Worm (Caenorhabditis elegans): ENCODE data around the gene zipt-13.

Gene zipt-13

DNA sequence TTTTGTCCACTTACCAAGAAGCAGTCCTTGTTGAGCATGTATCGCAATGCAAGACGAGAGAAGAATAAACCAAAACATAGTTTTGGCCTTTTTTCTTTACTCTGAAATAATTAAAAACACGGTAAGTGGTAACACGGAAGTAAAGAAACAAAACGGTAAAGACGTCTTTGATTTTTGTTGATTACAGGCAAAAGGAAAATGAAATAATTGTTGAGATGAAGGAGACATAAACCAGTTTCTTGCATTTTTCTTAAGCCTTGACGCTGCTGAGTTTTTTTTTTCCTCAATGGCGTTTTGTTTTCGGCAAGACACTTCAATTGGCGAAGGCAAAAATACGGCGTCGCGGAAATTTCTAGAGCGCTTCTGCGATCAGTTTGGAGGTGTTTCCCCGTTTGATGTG lies at the start of gene zipt-13:
Gene zipt-13, minus strand, starts transcription at position 101 of the 400 bp plus-strand sequence.
- TF ChIP-seq ztf-29 (GFP tag; IDR thresholded peaks at IDR 0.05) (no peak), cog-1 (tag; optimal IDR thresholded peaks at IDR 0.05) (no peak), flt-1 (GFP tag; IDR thresholded peaks at IDR 0.05) (no peak), tab-1 (GFP tag; IDR thresholded peaks at IDR 0.05) (no peak), ref-1 (GFP tag; conservative IDR thresholded peaks at IDR 0.05) (no peak), klf-2 (GFP tag; conservative IDR thresholded peaks at IDR 0.05) (no peak), ztf-23 (GFP tag; IDR thresholded peaks at IDR 0.05) (no peak), med-1 (GFP tag; optimal IDR thresholded peaks at IDR 0.05; ENCODE audit: insufficient read depth) (no peak), T22C8.4 (GFP tag; IDR thresholded peaks at IDR 0.05) (no peak)

DNA sequence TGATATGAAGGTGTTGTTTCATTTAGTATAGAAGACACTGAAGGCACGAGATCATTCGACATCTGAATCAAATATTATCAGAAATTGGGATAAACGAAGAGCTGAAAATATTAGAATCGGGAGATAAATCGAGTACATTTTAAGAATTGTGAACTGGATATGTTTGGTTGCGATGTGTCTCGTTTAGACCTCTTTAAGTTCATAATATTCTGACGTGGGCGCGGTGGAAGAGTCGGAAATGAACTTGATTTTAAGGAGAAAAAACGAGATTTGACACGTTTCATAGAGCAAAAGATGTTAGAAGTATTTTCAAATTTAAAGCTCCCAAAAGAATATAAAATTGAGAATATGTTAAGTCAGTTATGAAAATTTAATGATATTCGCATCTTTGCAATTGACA lies 48.9 kb upstream of the zipt-13 start, which contains the start of gene npr-6:
Gene npr-6, minus strand, starts transcription at position 101 of the 400 bp plus-strand sequence.
- no peak for TF ChIP-seq ref-1 (GFP tag; conservative IDR thresholded peaks at IDR 0.05)
- TF ChIP-seq klf-2 (GFP tag; conservative IDR thresholded peaks at IDR 0.05), result no peak
- no peak for TF ChIP-seq ztf-29 (GFP tag; IDR thresholded peaks at IDR 0.05)

DNA sequence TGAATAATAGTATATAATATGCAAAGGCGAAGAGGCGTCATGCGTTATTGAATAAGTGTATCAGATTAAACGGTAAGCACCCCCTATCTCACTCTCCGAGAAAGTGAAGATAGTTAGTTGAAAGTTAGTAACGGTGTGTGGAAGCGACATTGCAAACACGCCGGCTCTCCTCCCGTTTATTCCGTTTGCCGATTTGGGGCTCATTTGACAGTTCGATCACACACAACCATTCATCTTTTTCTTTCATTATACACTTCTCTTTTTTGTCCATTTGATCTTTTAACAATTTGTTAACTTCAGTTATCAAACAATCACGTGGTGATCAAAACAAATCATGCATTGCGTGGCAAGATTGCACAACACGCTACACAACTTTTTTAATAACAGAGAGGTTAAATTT lies 42.6 kb upstream of the zipt-13 start, which contains the start of gene slc-9B.1:
Gene slc-9B.1, plus strand, starts transcription at position 301 of the 400 bp plus-strand sequence.
- TF ChIP-seq flt-1 (GFP tag; IDR thresholded peaks at IDR 0.05) (no peak), ztf-29 (GFP tag; IDR thresholded peaks at IDR 0.05) (no peak), tab-1 (GFP tag; IDR thresholded peaks at IDR 0.05) (no peak), ztf-23 (GFP tag; IDR thresholded peaks at IDR 0.05) (no peak), ref-1 (GFP tag; conservative IDR thresholded peaks at IDR 0.05) (no peak), med-1 (GFP tag; optimal IDR thresholded peaks at IDR 0.05; ENCODE audit: insufficient read depth) (no peak), T22C8.4 (GFP tag; IDR thresholded peaks at IDR 0.05) (no peak), cog-1 (tag; optimal IDR thresholded peaks at IDR 0.05) (no peak), klf-2 (GFP tag; conservative IDR thresholded peaks at IDR 0.05) (no peak)

DNA sequence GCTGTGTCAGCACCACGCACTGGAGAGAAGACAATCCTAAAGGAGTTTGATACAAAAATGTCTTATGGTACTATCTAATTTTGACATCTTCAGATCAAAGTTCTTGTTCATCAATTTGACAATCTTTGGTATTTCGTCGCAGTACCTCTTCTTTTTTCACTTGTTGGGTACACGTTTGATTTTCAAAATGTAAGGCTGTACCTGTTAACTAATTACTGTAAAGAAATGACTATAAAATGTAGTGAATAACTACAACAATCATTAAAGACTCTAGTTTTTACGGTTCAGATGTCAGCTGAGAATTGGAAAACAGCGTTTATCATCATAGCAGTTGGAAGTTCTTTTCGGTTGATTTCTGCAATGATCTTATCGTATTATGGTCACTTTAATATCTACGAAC lies 40.4 kb upstream of the zipt-13 start:
- TF ChIP-seq cog-1 (tag; optimal IDR thresholded peaks at IDR 0.05), result no peak
- TF ChIP-seq flt-1 (GFP tag; IDR thresholded peaks at IDR 0.05), result no peak
- no peak for TF ChIP-seq ztf-23 (GFP tag; IDR thresholded peaks at IDR 0.05)
- no peak for TF ChIP-seq T22C8.4 (GFP tag; IDR thresholded peaks at IDR 0.05)
- no peak for TF ChIP-seq ztf-29 (GFP tag; IDR thresholded peaks at IDR 0.05)
- no peak for TF ChIP-seq ref-1 (GFP tag; conservative IDR thresholded peaks at IDR 0.05)
- TF ChIP-seq med-1 (GFP tag; optimal IDR thresholded peaks at IDR 0.05; ENCODE audit: insufficient read depth), result no peak
- no peak for TF ChIP-seq tab-1 (GFP tag; IDR thresholded peaks at IDR 0.05)
- no peak for TF ChIP-seq klf-2 (GFP tag; conservative IDR thresholded peaks at IDR 0.05)

DNA sequence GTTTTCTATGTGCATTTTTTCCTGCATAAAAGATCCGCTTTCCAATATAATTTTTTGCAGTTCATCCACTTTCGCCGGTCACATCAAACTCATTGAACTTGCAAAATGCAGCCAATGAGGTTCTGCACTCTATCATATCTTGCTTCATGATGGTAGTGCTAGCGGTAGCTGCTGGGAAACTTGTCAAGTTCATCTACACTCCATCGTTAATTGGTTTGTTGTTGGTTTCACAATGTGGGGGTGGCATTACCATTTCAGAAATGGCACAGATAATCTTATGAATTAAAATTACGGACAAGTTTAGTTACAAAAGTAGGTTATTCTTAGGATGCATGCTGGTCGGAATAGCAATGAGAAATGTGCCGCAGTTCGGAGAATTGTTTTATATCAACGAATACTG lies 37.7 kb upstream of the zipt-13 start:
- TF ChIP-seq tab-1 (GFP tag; IDR thresholded peaks at IDR 0.05), result no peak
- TF ChIP-seq klf-2 (GFP tag; conservative IDR thresholded peaks at IDR 0.05), result no peak
- TF ChIP-seq ztf-29 (GFP tag; IDR thresholded peaks at IDR 0.05), result no peak
- TF ChIP-seq med-1 (GFP tag; optimal IDR thresholded peaks at IDR 0.05; ENCODE audit: insufficient read depth), result no peak
- no peak for TF ChIP-seq cog-1 (tag; optimal IDR thresholded peaks at IDR 0.05)
- TF ChIP-seq ztf-23 (GFP tag; IDR thresholded peaks at IDR 0.05), result no peak
- TF ChIP-seq T22C8.4 (GFP tag; IDR thresholded peaks at IDR 0.05), result no peak
- TF ChIP-seq flt-1 (GFP tag; IDR thresholded peaks at IDR 0.05), result no peak
- no peak for TF ChIP-seq ref-1 (GFP tag; conservative IDR thresholded peaks at IDR 0.05)

DNA sequence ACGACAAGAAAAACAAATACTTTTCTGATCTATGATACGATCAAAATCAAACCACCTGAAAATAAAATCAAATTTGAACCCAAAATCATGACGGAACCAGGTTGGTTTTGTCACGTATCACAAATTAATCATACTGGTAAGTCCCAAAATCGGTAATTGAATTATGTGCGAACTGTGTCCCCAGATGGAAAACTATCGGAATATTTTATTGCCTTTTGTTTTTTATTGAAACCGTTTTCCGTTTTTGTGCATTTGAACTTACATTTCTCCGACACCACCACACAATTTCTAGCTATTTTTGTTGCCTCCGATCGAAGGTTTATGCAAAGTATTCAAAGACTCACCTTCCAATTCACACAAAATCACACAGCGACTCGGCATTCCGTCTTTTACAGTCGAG lies 36.6 kb upstream of the zipt-13 start, which contains the start of gene F41E7.2:
Gene F41E7.2, plus strand, starts transcription at position 301 of the 400 bp plus-strand sequence.
- TF ChIP-seq med-1 (GFP tag; optimal IDR thresholded peaks at IDR 0.05; ENCODE audit: insufficient read depth) (no peak), cog-1 (tag; optimal IDR thresholded peaks at IDR 0.05) (no peak), klf-2 (GFP tag; conservative IDR thresholded peaks at IDR 0.05) (no peak), tab-1 (GFP tag; IDR thresholded peaks at IDR 0.05) (no peak), T22C8.4 (GFP tag; IDR thresholded peaks at IDR 0.05) (no peak), ref-1 (GFP tag; conservative IDR thresholded peaks at IDR 0.05) (no peak), flt-1 (GFP tag; IDR thresholded peaks at IDR 0.05) (no peak), ztf-23 (GFP tag; IDR thresholded peaks at IDR 0.05) (no peak), ztf-29 (GFP tag; IDR thresholded peaks at IDR 0.05) (no peak)

DNA sequence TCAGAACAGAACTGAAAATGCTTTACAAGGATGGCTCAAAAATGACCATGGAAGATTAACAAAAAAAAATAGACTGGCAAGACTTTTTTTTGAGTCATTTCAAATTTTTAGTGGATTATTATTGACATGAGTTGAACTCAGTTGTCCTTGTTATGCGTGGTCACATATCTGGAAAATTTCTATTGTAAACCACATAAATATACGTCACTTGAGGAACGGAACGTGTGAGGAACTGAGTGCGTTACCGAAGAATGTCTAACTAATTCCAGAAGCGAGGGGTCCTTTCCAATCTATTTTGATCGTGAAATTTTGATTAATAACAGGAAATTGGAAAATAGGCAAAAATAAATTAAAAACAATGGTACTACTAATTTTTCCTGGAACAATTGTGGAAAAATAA lies 25.6 kb upstream of the zipt-13 start:
- TF ChIP-seq klf-2 (GFP tag; conservative IDR thresholded peaks at IDR 0.05) (no peak), ref-1 (GFP tag; conservative IDR thresholded peaks at IDR 0.05) (no peak), flt-1 (GFP tag; IDR thresholded peaks at IDR 0.05) (no peak), ztf-29 (GFP tag; IDR thresholded peaks at IDR 0.05) (no peak), cog-1 (tag; optimal IDR thresholded peaks at IDR 0.05) (no peak), med-1 (GFP tag; optimal IDR thresholded peaks at IDR 0.05; ENCODE audit: insufficient read depth) (no peak), ztf-23 (GFP tag; IDR thresholded peaks at IDR 0.05) (no peak), T22C8.4 (GFP tag; IDR thresholded peaks at IDR 0.05) (no peak), tab-1 (GFP tag; IDR thresholded peaks at IDR 0.05) (no peak)

DNA sequence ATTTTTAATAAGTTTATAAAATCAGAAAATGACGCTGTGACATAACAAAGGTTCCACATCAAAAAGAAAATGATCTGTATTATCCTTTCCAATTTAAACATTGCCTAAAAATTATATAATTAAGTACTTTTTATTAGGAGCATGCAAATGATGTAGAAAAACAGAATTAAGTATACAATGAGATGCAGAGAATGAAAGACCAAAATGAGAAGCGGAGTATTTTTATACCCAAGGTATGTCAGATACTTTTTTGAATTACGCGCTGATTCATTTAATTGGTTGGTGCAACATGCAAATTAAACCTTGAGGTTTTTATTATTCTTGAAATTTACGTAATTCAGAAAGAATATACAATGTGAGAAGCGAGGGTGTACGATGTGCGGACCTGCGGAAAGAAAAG lies 23.3 kb upstream of the zipt-13 start, which contains the start of gene C32A9.1:
Gene C32A9.1, minus strand, starts transcription at position 101 of the 400 bp plus-strand sequence.
- TF ChIP-seq ztf-29 (GFP tag; IDR thresholded peaks at IDR 0.05) (no peak), med-1 (GFP tag; optimal IDR thresholded peaks at IDR 0.05; ENCODE audit: insufficient read depth) (no peak), ref-1 (GFP tag; conservative IDR thresholded peaks at IDR 0.05) (no peak), T22C8.4 (GFP tag; IDR thresholded peaks at IDR 0.05) (no peak), tab-1 (GFP tag; IDR thresholded peaks at IDR 0.05) (no peak), klf-2 (GFP tag; conservative IDR thresholded peaks at IDR 0.05) (no peak), flt-1 (GFP tag; IDR thresholded peaks at IDR 0.05) (no peak), cog-1 (tag; optimal IDR thresholded peaks at IDR 0.05) (no peak)

DNA sequence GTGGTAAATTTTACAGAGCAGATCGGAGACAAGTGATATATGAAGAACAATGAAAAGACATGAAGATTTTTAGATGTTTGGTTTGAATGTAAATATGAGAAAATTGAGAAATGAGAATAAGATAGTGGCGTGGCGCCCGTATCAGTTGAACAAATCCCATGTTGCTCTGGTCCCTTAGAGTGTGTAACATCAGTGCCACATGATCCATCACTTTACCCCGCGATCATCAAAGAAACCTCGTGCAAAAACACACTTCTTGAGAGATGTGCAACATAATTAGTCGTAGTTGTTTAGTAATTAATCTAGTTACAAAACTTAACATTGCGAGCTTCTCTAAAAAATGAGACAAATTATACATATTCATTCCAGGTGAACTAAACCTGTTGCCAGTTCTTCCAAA lies 17.3 kb upstream of the zipt-13 start:
- TF ChIP-seq T22C8.4 (GFP tag; IDR thresholded peaks at IDR 0.05) (no peak), ztf-29 (GFP tag; IDR thresholded peaks at IDR 0.05) (no peak), flt-1 (GFP tag; IDR thresholded peaks at IDR 0.05) (no peak), ref-1 (GFP tag; conservative IDR thresholded peaks at IDR 0.05) (no peak), med-1 (GFP tag; optimal IDR thresholded peaks at IDR 0.05; ENCODE audit: insufficient read depth) (no peak), cog-1 (tag; optimal IDR thresholded peaks at IDR 0.05) (no peak), tab-1 (GFP tag; IDR thresholded peaks at IDR 0.05) (no peak), ztf-23 (GFP tag; IDR thresholded peaks at IDR 0.05) (no peak), klf-2 (GFP tag; conservative IDR thresholded peaks at IDR 0.05) (no peak)

DNA sequence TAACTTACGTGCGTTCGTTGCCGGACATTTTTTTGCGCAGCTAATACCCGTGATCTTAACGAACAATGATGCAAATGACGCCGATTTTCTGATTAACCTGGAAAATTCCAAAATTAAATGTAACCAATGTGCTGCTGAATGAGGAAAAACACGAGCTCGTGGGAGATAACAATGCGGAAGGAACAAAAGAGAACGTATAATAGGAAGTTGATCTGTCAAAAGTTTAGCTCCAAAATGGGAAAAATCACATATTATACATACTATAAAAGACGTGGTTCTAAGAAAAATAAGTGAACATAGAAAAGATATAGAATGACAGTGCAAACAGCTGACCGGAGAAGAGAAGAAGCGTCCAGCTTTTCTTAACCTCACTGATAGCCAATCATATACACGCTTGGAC lies 16.0 kb upstream of the zipt-13 start, which contains the start of gene C14H10.2:
Gene C14H10.2, minus strand, starts transcription at position 101 of the 400 bp plus-strand sequence.
- TF ChIP-seq ztf-23 (GFP tag; IDR thresholded peaks at IDR 0.05), result no peak
- no peak for TF ChIP-seq med-1 (GFP tag; optimal IDR thresholded peaks at IDR 0.05; ENCODE audit: insufficient read depth)
- no peak for TF ChIP-seq ref-1 (GFP tag; conservative IDR thresholded peaks at IDR 0.05)
- no peak for TF ChIP-seq cog-1 (tag; optimal IDR thresholded peaks at IDR 0.05)
- TF ChIP-seq klf-2 (GFP tag; conservative IDR thresholded peaks at IDR 0.05), result no peak
- TF ChIP-seq flt-1 (GFP tag; IDR thresholded peaks at IDR 0.05), result no peak
- TF ChIP-seq tab-1 (GFP tag; IDR thresholded peaks at IDR 0.05), result no peak
- TF ChIP-seq ztf-29 (GFP tag; IDR thresholded peaks at IDR 0.05), result no peak
- TF ChIP-seq T22C8.4 (GFP tag; IDR thresholded peaks at IDR 0.05), result no peak
